Worm (Caenorhabditis elegans) whole organism, mixed stage, embryonic: Measurements from ENCODE around the gene srw-56.

ENCODE experiments used
- bed-3 ChIP-seq: fragments of 200-800 bp; sonication (Bioruptor generic); optimal IDR thresholded peaks from 3 replicates; lab custom pipeline; 2018; ENCODE audit warnings: mild to moderate bottlenecking, missing genetic modification characterization, moderate library complexity, missing compliant biosample characterization
- lin-13 ChIP-seq: fragments of 150-350 bp; optimal IDR thresholded peaks from 2 replicates; lab custom pipeline; 2014; ENCODE audit warnings: missing biosample characterization, missing genetic modification characterization
- nhr-237 ChIP-seq: fragments of 150-350 bp; optimal IDR thresholded peaks from 2 replicates; lab custom pipeline; 2014; ENCODE audit warnings: missing biosample characterization, missing genetic modification characterization
- nhr-76 ChIP-seq: sonication (generic microtip); optimal IDR thresholded peaks from 2 replicates; lab custom pipeline; 2017; ENCODE audit warnings: missing biosample characterization, missing genetic modification characterization
- pha-4 ChIP-seq: fragments of 150-350 bp; optimal IDR thresholded peaks from 2 replicates; lab custom pipeline; 2018; ENCODE audit warnings: missing biosample characterization, missing genetic modification reagents, missing genetic modification characterization
- unc-39 ChIP-seq: fragments of 150-350 bp; optimal IDR thresholded peaks from 2 replicates; lab custom pipeline; 2014; ENCODE audit warnings: missing biosample characterization, missing genetic modification characterization
- unc-62 ChIP-seq: fragments of 150-350 bp; optimal IDR thresholded peaks from 2 replicates; lab custom pipeline; 2014; ENCODE audit warnings: missing biosample characterization, missing genetic modification reagents, missing genetic modification characterization
- zip-8 ChIP-seq: fragments of 150-350 bp; optimal IDR thresholded peaks from 2 replicates; lab custom pipeline; 2014; ENCODE audit warnings: missing biosample characterization, missing genetic modification characterization
- ztf-11 ChIP-seq: fragments of 150-350 bp; optimal IDR thresholded peaks from 2 replicates; lab custom pipeline; 2014; ENCODE audit warnings: missing biosample characterization, missing genetic modification characterization

- TF ChIP-seq unc-39, result no peak
- no peak for TF ChIP-seq lin-13 (tag; lab: Kevin White, UChicago)
- no peak for TF ChIP-seq nhr-237
- no peak for TF ChIP-seq ztf-11
- TF ChIP-seq nhr-76 (tag; lab: Kevin White, UChicago), result no peak
- no peak for TF ChIP-seq unc-62 (GFP tag; lab: Kevin White, UChicago)
- TF ChIP-seq zip-8, result no peak
- TF ChIP-seq bed-3 (GFP tag; lab: Kevin White, UChicago), result no peak
- no peak for TF ChIP-seq pha-4 (tag; lab: Kevin White, UChicago)
These were observed 1.8 kb downstream of the srw-56 start, which contains the start of gene srw-59 for ce11 chrV:15950903-15951302.
